Fruit fly (Drosophila melanogaster) S2 (cell line): Measurements from ENCODE around the gene CG44385.

Source experiments
- CG8478 ChIP-seq: fragments of >200 bp; optimal IDR thresholded peaks from 2 replicates; lab custom pipeline; 2018
- CTCF ChIP-seq, 2 experiments: fragments of >200 bp; optimal IDR thresholded peaks; 2 replicates each; lab custom pipeline; 2018

- TF ChIP-seq CTCF (optimal IDR thresholded peaks at IDR 0.05; lab: Kevin White, UChicago) (no peak), CG8478 (no peak)
Measured at dm6 chrX:11155808-11156589, 23.8 kb upstream of the CG44385 start.
